Fruit fly (Drosophila melanogaster): Measurements from ENCODE around the gene AP-1gamma.

- TF ChIP-seq Doc2 (GFP tag; IDR thresholded peaks at IDR 0.05) = no peak
- TF ChIP-seq Med (GFP tag) = peak; percentile 89
- TF ChIP-seq CG4617 (GFP tag; optimal IDR thresholded peaks at IDR 0.05; ENCODE audit: borderline replicate concordance) = peak; percentile 53
- peak; percentile 5; the same call in 1 of the 4 replicates for TF ChIP-seq Gug (GFP tag; IDR thresholded peaks at IDR 0.05)
- TF ChIP-seq gt (GFP tag; IDR thresholded peaks at IDR 0.05) = no peak
- TF ChIP-seq YL-1 (GFP tag; optimal IDR thresholded peaks at IDR 0.05) = peak; percentile 32
- peak; percentile 69 for TF ChIP-seq gem (tag; optimal IDR thresholded peaks at IDR 0.05)
- TF ChIP-seq ab (GFP tag; optimal IDR thresholded peaks at IDR 0.05) = no peak
- TF ChIP-seq fd102C (GFP tag; optimal IDR thresholded peaks at IDR 0.05) = no peak
- no peak for TF ChIP-seq ham (GFP tag; IDR thresholded peaks at IDR 0.05)
- peak; percentile 28; the same call in 1 of the 3 replicates for TF ChIP-seq B-H1 (GFP tag; IDR thresholded peaks at IDR 0.05)
- peak; percentile 55 for TF ChIP-seq mam (GFP tag; optimal IDR thresholded peaks at IDR 0.05)
These were observed 767 bp downstream of the AP-1gamma start for dm6 chrX:9109072-9109844.
